Fruit fly (Drosophila melanogaster) Kc167 (cell line): ENCODE data around the gene CG18746.

Experiments
- Myc ChIP-seq: fragments of >200 bp; optimal IDR thresholded peaks from 2 replicates; lab custom pipeline; 2017; ENCODE audit warnings: missing external identifiers
- Sin3A ChIP-seq: fragments of >200 bp; optimal IDR thresholded peaks from 2 replicates; lab custom pipeline; 2018; ENCODE audit warnings: missing external identifiers
- h ChIP-seq: fragments of >200 bp; optimal IDR thresholded peaks from 3 replicates; lab custom pipeline; 2018; ENCODE audit warnings: missing external identifiers
- insv ChIP-seq: fragments of >200 bp; optimal IDR thresholded peaks from 3 replicates; lab custom pipeline; 2018; ENCODE audit warnings: missing external identifiers
- psq ChIP-seq: fragments of >200 bp; optimal IDR thresholded peaks from 2 replicates; lab custom pipeline; 2017; ENCODE audit warnings: missing external identifiers
- ttk ChIP-seq: sonication (Bioruptor generic); optimal IDR thresholded peaks from 2 replicates; lab custom pipeline; 2017; ENCODE audit warnings: missing external identifiers

The CG18746 gene

DNA sequence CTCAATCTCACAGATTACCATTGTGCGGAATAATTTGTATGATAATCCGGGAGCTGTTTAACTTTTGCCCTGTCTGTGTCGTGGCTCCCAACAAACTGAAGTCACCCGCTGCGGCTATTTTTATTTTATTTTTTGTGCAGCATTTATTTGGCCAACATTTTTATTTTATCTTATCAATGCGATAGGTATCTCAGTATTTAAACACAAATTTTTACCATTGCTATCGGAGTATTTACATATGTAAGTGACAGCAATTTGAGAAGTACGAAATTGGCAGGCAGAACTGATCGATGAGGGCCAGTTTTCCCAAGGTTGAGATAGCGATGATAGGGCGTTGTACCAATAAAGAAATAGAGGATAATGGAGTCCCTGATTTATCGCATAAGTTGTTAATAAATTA is at the start of gene CG18746:
TSS of gene CG18746 (minus strand) at position 101 of the 400 bp plus-strand sequence.
- TF ChIP-seq Myc (lab: Kevin White, UChicago) = no peak
- TF ChIP-seq psq (lab: Kevin White, UChicago) = no peak
- TF ChIP-seq Sin3A (lab: Kevin White, UChicago) = no peak
- TF ChIP-seq h (lab: Kevin White, UChicago) = no peak

DNA sequence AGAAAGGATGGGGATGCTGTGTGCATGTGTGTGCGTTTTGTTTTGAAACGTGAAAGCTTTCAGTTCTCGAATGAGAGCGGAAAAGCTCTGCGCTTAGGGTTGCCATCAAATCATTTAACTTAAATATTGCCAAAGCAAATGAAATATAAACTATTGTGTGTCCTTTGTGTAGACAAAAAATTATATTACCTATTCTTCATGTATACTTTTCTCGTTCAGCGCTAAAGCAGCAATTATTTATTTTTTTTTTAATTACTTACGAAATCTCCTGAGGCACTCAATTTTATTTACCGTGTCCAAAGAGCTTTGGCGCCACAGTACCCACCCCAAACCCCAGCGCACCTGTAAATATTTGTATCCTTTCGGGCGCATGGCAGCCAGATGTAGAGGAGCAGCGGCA is 31.6 kb upstream of the CG18746 start:
- TF ChIP-seq insv (lab: Kevin White, UChicago) = no peak
- TF ChIP-seq Myc (lab: Kevin White, UChicago) = no peak
- no peak for TF ChIP-seq h (lab: Kevin White, UChicago)
- TF ChIP-seq ttk (lab: Kevin White, UChicago) = no peak
- no peak for TF ChIP-seq Sin3A (lab: Kevin White, UChicago)
- TF ChIP-seq psq (lab: Kevin White, UChicago) = no peak

DNA sequence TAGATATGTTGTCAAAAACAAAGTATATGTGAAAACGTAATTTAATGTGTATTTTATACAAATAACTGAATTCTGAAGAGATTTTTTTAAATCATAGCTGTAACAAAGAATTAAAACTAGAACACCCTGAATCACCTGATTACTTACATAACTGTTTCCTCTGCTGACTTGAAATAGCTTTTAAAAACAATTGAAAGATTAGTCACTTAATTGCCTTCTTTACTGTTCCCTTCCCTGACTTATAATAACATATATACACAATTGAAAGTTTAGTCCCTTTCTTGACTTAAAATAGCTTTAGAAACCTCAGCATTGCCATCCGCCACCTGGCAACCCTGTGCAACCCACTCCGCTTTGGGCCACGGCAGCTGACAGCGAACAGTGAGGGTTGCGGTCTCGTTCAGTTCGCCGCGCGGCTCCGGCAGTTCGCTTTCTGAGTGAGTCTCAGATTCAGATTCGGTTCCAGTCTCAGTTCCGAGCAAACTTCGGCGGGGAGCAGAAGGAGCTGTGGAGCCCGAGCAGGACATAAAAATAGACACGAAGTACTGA is 24.1 kb upstream of the CG18746 start, which contains the start of gene CG34384:
TSS of gene CG34384 (plus strand) at position 381 of the 549 bp plus-strand sequence.
- TF ChIP-seq insv (lab: Kevin White, UChicago) = no peak
- no peak for TF ChIP-seq h (lab: Kevin White, UChicago)
- no peak for TF ChIP-seq Myc (lab: Kevin White, UChicago)
- TF ChIP-seq psq (lab: Kevin White, UChicago) = no peak
- TF ChIP-seq ttk (lab: Kevin White, UChicago) = no peak

DNA sequence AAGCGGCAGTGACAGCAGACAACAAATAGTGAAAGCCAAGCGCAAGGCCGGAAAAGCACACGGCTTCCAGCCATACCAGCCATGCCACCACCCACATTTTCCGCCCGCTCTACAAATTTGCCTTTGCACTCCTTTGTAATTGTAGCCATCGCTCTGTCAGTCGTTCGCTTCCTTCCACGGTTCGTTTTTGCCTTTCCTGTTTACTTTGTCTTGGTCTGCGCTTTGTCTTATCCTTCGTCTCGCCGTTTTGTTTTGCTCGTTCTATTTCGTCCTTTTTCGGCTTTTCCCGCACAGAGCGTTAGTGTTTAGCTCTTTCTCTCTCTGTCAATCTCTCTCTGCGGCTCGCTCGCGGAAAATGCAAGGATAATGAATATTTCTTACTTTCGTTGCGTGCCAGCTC is 23.5 kb upstream of the CG18746 start:
- TF ChIP-seq ttk (lab: Kevin White, UChicago) (no peak), Myc (lab: Kevin White, UChicago) (no peak), insv (lab: Kevin White, UChicago) (no peak), h (lab: Kevin White, UChicago) (no peak), psq (lab: Kevin White, UChicago) (no peak), Sin3A (lab: Kevin White, UChicago) (no peak)

DNA sequence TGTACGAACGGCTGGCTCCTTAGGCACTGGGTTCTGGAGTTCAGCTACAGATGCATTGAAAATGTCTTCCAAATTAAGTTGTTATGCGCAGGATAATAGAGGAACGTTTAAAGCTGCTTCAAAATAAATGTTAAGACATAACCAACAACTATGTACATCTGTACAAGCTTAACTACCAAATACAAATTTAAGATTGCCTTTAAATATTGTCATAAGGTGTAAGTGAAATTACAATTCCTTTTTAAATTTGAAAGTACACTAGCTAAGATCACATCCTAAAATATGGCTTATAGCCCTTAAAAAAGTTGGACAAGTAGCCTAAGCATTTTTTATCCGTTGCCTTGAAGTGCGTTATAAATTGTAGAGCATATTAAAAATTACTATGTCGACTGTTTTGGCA is 21.5 kb upstream of the CG18746 start, which contains the start of gene CG31473:
TSS of gene CG31473 (plus strand) at position 301 of the 400 bp plus-strand sequence.
- TF ChIP-seq Myc (lab: Kevin White, UChicago) = no peak
- no peak for TF ChIP-seq ttk (lab: Kevin White, UChicago)

DNA sequence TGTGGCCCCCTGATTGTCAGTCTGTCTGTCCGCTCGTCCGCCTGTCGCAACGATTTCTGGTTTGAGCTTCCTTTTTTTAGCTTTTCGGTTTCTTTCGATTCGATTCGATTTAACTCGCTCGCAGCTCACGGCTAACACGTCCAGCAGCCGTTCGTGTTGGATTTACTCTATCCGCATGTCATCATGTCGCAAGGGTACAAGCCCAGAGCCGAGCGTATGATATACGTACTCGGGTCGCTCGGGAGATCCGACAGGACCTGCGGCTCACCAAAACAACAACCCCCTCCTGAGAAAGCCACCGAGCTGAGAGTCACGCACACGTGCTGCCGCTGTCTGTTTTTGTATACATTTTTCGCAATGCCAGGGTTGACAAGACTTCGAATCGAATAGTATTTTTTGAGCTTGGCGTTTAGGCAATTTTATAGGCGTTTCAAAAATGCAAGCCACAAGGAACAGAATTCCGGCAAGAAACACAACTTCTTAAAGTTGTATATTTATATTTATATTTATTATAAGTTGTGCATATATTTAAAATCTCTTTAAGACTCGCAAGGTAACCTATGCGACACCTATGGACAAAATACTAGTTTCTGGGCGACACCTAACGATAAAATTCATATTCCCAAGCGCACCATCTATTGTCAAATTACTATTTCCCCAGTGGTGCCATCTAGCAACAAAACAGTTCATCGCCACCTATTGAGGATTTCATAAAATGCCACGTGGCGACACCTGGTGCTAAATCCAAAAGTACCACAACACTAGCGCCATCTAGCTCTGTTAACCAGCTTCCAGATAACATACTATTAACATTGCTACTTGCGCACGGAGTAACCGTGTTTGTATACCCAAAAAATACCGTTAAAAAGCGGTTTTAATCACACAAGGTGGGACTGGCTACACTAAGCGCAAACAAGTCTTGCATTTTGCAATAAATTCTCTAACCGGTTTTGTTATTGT is 20.0 kb upstream of the CG18746 start, which contains the start of the genes CG2993 and sgll:
TSS of gene CG2993 (minus strand) at position 353 of the 960 bp plus-strand sequence.
TSS of gene sgll (plus strand) at position 871 of the 960 bp plus-strand sequence.
- TF ChIP-seq psq (lab: Kevin White, UChicago) (no peak), Sin3A (lab: Kevin White, UChicago) (no peak), h (lab: Kevin White, UChicago) (no peak), Myc (lab: Kevin White, UChicago) (no peak), ttk (lab: Kevin White, UChicago) (no peak), insv (lab: Kevin White, UChicago) (no peak)

DNA sequence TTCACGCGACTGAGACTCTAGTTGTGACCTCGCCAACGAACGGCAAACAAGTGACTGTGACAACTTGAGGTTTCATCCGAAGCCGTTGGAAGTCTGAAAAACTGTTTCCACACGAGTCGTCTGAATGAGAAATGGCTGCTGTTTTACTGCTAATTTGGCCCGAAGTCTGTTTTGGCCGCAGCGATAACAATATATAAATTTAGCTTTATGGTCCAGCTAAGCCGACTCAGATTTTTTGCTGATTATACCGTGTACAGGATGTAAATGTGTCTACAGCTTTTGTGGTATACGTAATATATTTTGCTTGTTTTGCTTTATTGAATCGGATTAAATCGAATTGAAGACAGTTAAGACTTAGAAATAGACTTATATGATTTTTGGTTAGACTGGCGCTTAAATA is 14.3 kb upstream of the CG18746 start, which contains the start of gene CG18268:
TSS of gene CG18268 (minus strand) at position 101 of the 400 bp plus-strand sequence.
- TF ChIP-seq insv (lab: Kevin White, UChicago) (no peak), ttk (lab: Kevin White, UChicago) (no peak), Sin3A (lab: Kevin White, UChicago) (no peak), Myc (lab: Kevin White, UChicago) (no peak), h (lab: Kevin White, UChicago) (no peak), psq (lab: Kevin White, UChicago) (no peak)

DNA sequence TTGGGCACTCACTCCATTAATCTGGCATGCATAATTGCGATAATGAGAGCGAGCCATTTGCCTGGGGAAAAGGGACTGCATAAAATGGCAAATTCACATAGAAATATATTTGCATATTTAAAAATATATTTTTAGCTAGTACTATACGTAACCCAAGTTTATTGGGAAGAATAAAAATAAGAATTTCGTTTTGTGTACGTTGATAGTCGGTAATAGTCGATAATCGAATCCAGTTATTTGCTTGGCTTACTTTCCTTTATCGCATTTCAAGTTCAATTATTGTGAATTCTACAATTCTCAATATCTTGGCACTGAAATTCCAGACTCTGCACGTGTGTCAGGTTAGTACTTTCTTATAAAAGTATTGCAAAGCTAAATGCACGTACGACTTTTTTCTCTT is 12.7 kb upstream of the CG18746 start, which contains the start of gene CG3014:
TSS of gene CG3014 (minus strand) at position 101 of the 400 bp plus-strand sequence.
- TF ChIP-seq ttk (lab: Kevin White, UChicago) (no peak), Myc (lab: Kevin White, UChicago) (no peak), h (lab: Kevin White, UChicago) (no peak), insv (lab: Kevin White, UChicago) (no peak), psq (lab: Kevin White, UChicago) (no peak), Sin3A (lab: Kevin White, UChicago) (no peak)

DNA sequence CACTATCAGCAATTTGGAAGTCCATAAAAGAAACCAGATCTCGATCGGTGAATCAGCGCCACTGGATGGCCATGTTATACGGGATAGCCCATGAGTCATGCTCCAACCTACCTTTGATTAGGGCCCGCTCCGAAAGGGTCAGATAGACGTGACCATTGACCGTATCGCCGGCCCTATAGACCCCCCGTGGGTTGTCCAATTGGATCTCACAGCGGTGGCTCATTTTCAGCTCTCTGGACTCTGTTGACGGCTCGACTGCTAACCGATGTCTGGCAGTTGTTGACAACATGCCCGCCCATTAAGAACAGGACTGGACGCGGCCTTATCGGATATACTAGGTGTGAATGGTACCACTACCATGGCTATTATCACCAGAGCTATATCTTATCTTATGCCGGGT is 8.5 kb upstream of the CG18746 start, which contains the start of gene CG18744:
TSS of gene CG18744 (minus strand) at position 247 of the 400 bp plus-strand sequence.
- TF ChIP-seq Myc (lab: Kevin White, UChicago) (no peak), Sin3A (lab: Kevin White, UChicago) (no peak), h (lab: Kevin White, UChicago) (no peak), psq (lab: Kevin White, UChicago) (no peak), insv (lab: Kevin White, UChicago) (no peak), ttk (lab: Kevin White, UChicago) (no peak)

DNA sequence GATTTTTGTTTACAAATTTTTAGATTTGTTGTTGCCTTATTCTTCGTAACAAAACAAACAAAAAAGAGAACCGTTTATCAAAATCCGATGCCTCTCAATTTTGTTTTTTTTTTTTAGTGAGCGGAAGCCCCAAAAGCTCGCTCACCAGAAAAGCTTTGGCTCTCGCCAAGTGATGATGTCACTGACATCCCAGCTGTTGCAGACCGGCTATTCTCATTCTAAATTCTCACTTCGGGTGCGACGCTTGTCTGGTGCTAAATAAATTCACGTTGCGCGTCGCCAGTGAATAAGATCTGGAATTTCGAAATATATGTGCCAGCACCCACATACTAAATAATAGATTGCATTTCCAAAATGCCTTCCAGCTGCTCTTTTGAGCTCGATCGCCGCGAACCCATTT is 3.9 kb upstream of the CG18746 start, which contains the start of gene CG2641:
TSS of gene CG2641 (plus strand) at position 215 of the 400 bp plus-strand sequence.
- TF ChIP-seq Myc (lab: Kevin White, UChicago) (no peak), psq (lab: Kevin White, UChicago) (no peak), ttk (lab: Kevin White, UChicago) (no peak), Sin3A (lab: Kevin White, UChicago) (no peak), h (lab: Kevin White, UChicago) (no peak), insv (lab: Kevin White, UChicago) (no peak)
